Worm (Caenorhabditis elegans) whole organism, L1 larva: ENCODE results near the gene arl-6.

Experiments used
- C04F5.9 ChIP-seq: sonication (generic microtip); optimal IDR thresholded peaks from 2 replicates; lab custom pipeline; 2016; ENCODE audit warnings: missing genetic modification characterization, missing compliant biosample characterization
- C16A3.4 ChIP-seq: fragments of 150-350 bp; optimal IDR thresholded peaks from 2 replicates; lab custom pipeline; 2014; ENCODE audit warnings: missing biosample characterization, missing genetic modification characterization
- Y116A8C.19 ChIP-seq: sonication (generic microtip); optimal IDR thresholded peaks from 2 replicates; lab custom pipeline; 2016; ENCODE audit warnings: missing compliant biosample characterization, missing genetic modification characterization, borderline replicate concordance
- alr-1 ChIP-seq: fragments of 200-800 bp; sonication (Bioruptor generic); optimal IDR thresholded peaks from 2 replicates; lab custom pipeline; 2018; ENCODE audit warnings: borderline replicate concordance, mild to moderate bottlenecking, missing genetic modification characterization, missing compliant biosample characterization
- ceh-82 ChIP-seq, 3 experiments: fragments of 150-350 bp in 1 of 3; sonication (generic microtip) in 2 of 3; optimal IDR thresholded peaks; 2 replicates each; lab custom pipeline; 2014 to 2017; ENCODE audit warnings: missing biosample characterization in 3 of 3, missing genetic modification characterization in 3 of 3
- ceh-88 ChIP-seq: fragments of 200-800 bp; sonication (Bioruptor generic); IDR thresholded peaks from 2 replicates; pipeline ENCODE4 v1.3.6; 2022; ENCODE audit warnings: missing genetic modification characterization, missing compliant biosample characterization
- ces-1 ChIP-seq: fragments of 150-350 bp; optimal IDR thresholded peaks from 2 replicates; lab custom pipeline; 2014; ENCODE audit warnings: missing biosample characterization, missing genetic modification reagents, missing genetic modification characterization
- dpl-1 ChIP-seq, 3 experiments: fragments of 150-350 bp in 2 of 3; sonication (generic microtip) in 1 of 3; optimal IDR thresholded peaks; 2 replicates each; lab custom pipeline; 2014 to 2017; ENCODE audit warnings: missing biosample characterization in 3 of 3, missing genetic modification characterization in 3 of 3, missing genetic modification reagents in 3 of 3
- efl-3 ChIP-seq: fragments of 200-800 bp; sonication (Bioruptor generic); optimal IDR thresholded peaks from 2 replicates; lab custom pipeline; 2018; ENCODE audit warnings: mild to moderate bottlenecking, missing genetic modification characterization, missing compliant biosample characterization
- egl-13 ChIP-seq: sonication (generic microtip); optimal IDR thresholded peaks from 2 replicates; lab custom pipeline; 2016; ENCODE audit warnings: missing genotype, missing genetic modification reagents, missing genetic modification characterization, missing compliant biosample characterization
- egl-27 ChIP-seq, 2 experiments: fragments of 150-350 bp in 1 of 2; sonication (generic microtip); optimal IDR thresholded peaks; 3 replicates each; lab custom pipeline; 2017 to 2018; ENCODE audit warnings: missing biosample characterization in 2 of 2, missing genetic modification characterization in 2 of 2, missing genetic modification reagents in 2 of 2
- elt-3 ChIP-seq, 6 experiments: fragments of 150-350 bp in 1 of 6; sonication (generic microtip); optimal IDR thresholded peaks; 2 replicates each; lab custom pipeline; 2017 to 2018; ENCODE audit warnings: missing biosample characterization in 6 of 6, missing genetic modification characterization in 6 of 6, inconsistent platforms in 1 of 6
- fkh-4 ChIP-seq: sonication (generic microtip); optimal IDR thresholded peaks from 2 replicates; lab custom pipeline; 2016; ENCODE audit warnings: missing compliant biosample characterization, missing genetic modification characterization, borderline replicate concordance
- hlh-17 ChIP-seq: fragments of 200-800 bp; sonication (Bioruptor generic); optimal IDR thresholded peaks from 2 replicates; lab custom pipeline; 2018; ENCODE audit warnings: missing genetic modification characterization, mild to moderate bottlenecking, missing compliant biosample characterization, moderate library complexity, borderline replicate concordance
- irx-1 ChIP-seq: sonication (generic microtip); optimal IDR thresholded peaks from 2 replicates; lab custom pipeline; 2016; ENCODE audit warnings: missing genetic modification characterization, missing compliant biosample characterization
- jun-1 ChIP-seq: fragments of 150-350 bp; optimal IDR thresholded peaks from 2 replicates; lab custom pipeline; 2014; ENCODE audit warnings: missing biosample characterization, missing genetic modification reagents, missing genetic modification characterization
- lin-13 ChIP-seq: fragments of 150-350 bp; optimal IDR thresholded peaks from 2 replicates; lab custom pipeline; 2014; ENCODE audit warnings: missing biosample characterization, missing genetic modification reagents, missing genetic modification characterization
- lin-35 ChIP-seq, 2 experiments: fragments of 150-350 bp; optimal IDR thresholded peaks; 2 replicates each; lab custom pipeline; 2014; ENCODE audit warnings: missing biosample characterization in 2 of 2, missing genetic modification characterization in 2 of 2, missing genetic modification reagents in 2 of 2
- lin-39 ChIP-seq: fragments of 150-350 bp; optimal IDR thresholded peaks from 2 replicates; lab custom pipeline; 2014; ENCODE audit warnings: missing biosample characterization, missing genetic modification reagents, missing genetic modification characterization
- lsy-2 ChIP-seq, 2 experiments: fragments of 150-350 bp; optimal IDR thresholded peaks; 2 replicates each; lab custom pipeline; 2014; ENCODE audit warnings: missing biosample characterization in 2 of 2, missing genetic modification characterization in 2 of 2
- mab-9 ChIP-seq: fragments of 200-800 bp; sonication (Bioruptor generic); IDR thresholded peaks from 2 replicates; pipeline ENCODE4 v1.3.6; 2022; ENCODE audit warnings: missing genetic modification reagents, missing genetic modification characterization, missing compliant biosample characterization
- mdl-1 ChIP-seq, 2 experiments: fragments of 150-350 bp; optimal IDR thresholded peaks; 2 replicates each; lab custom pipeline; 2014 to 2017; ENCODE audit warnings: missing biosample characterization in 2 of 2, missing genetic modification characterization in 2 of 2, inconsistent platforms in 1 of 2
- nhr-12 ChIP-seq: sonication (generic microtip); optimal IDR thresholded peaks from 2 replicates; lab custom pipeline; 2017; ENCODE audit warnings: missing biosample characterization, missing genetic modification characterization
- nhr-19 ChIP-seq: fragments of 200-800 bp; sonication (Bioruptor generic); conservative IDR thresholded peaks from 2 replicates; pipeline ENCODE4 v1.3.6; 2022; ENCODE audit warnings: missing genetic modification characterization, missing compliant biosample characterization
- nhr-237 ChIP-seq: fragments of 150-350 bp; optimal IDR thresholded peaks from 2 replicates; lab custom pipeline; 2014; ENCODE audit warnings: missing biosample characterization, missing genetic modification characterization
- nhr-28 ChIP-seq: fragments of 150-350 bp; optimal IDR thresholded peaks from 2 replicates; lab custom pipeline; 2014; ENCODE audit warnings: missing biosample characterization, missing genetic modification characterization
- nhr-47 ChIP-seq: sonication (generic microtip); optimal IDR thresholded peaks from 2 replicates; lab custom pipeline; 2016; ENCODE audit warnings: mild to moderate bottlenecking, missing genetic modification characterization, moderate library complexity, missing compliant biosample characterization
- nhr-71 ChIP-seq: sonication (generic microtip); optimal IDR thresholded peaks from 2 replicates; lab custom pipeline; 2016; ENCODE audit warnings: mild to moderate bottlenecking, missing genetic modification characterization, moderate library complexity, missing compliant biosample characterization
- nhr-77 ChIP-seq: fragments of 150-350 bp; optimal IDR thresholded peaks from 2 replicates; lab custom pipeline; 2014; ENCODE audit warnings: missing biosample characterization, missing genetic modification characterization
- nhr-90 ChIP-seq: sonication (generic microtip); optimal IDR thresholded peaks from 2 replicates; lab custom pipeline; 2016; ENCODE audit warnings: mild to moderate bottlenecking, missing genetic modification characterization, missing compliant biosample characterization; ENCODE audit not compliant: poor library complexity
- pag-3 ChIP-seq: sonication (generic microtip); optimal IDR thresholded peaks from 2 replicates; lab custom pipeline; 2017; ENCODE audit warnings: missing genetic modification characterization, mild to moderate bottlenecking, missing compliant biosample characterization, antibody characterized with exemption, borderline replicate concordance; ENCODE audit not compliant: insufficient read depth
- pax-3 ChIP-seq: fragments of 200-800 bp; sonication (Bioruptor generic); optimal IDR thresholded peaks from 2 replicates; lab custom pipeline; 2018; ENCODE audit warnings: mild to moderate bottlenecking, missing genetic modification characterization, moderate library complexity, missing compliant biosample characterization
- rnt-1 ChIP-seq: sonication (generic microtip); optimal IDR thresholded peaks from 2 replicates; lab custom pipeline; 2016; ENCODE audit warnings: mild to moderate bottlenecking, missing genetic modification characterization, moderate library complexity, missing compliant biosample characterization
- skn-1 ChIP-seq: fragments of 150-350 bp; optimal IDR thresholded peaks from 2 replicates; lab custom pipeline; 2014; ENCODE audit warnings: missing biosample characterization, missing genetic modification characterization
- snpc-4 ChIP-seq: fragments of 150-350 bp; optimal IDR thresholded peaks from 2 replicates; lab custom pipeline; 2014; ENCODE audit warnings: missing biosample characterization, missing genetic modification characterization
- sptf-1 ChIP-seq: fragments of 150-350 bp; optimal IDR thresholded peaks from 2 replicates; lab custom pipeline; 2014; ENCODE audit warnings: missing biosample characterization, missing genetic modification characterization
- sup-37 ChIP-seq: fragments of 200-800 bp; sonication (Bioruptor generic); optimal IDR thresholded peaks from 2 replicates; lab custom pipeline; 2018; ENCODE audit warnings: mild to moderate bottlenecking, missing genetic modification characterization, missing compliant biosample characterization
- unc-62 ChIP-seq: fragments of 150-350 bp; optimal IDR thresholded peaks from 2 replicates; lab custom pipeline; 2014; ENCODE audit warnings: missing biosample characterization, missing genetic modification reagents, missing genetic modification characterization
- vab-15 ChIP-seq: sonication (generic microtip); optimal IDR thresholded peaks from 2 replicates; lab custom pipeline; 2017; ENCODE audit warnings: missing genotype, mild to moderate bottlenecking, missing genetic modification characterization, missing compliant biosample characterization
- ztf-4 ChIP-seq: fragments of 150-350 bp; optimal IDR thresholded peaks from 2 replicates; lab custom pipeline; 2014; ENCODE audit warnings: missing biosample characterization, missing genetic modification characterization

The arl-6 gene

ce11 chrIII:4849739-4850138 lies 35.1 kb upstream of the arl-6 start, which contains the start of gene nonu-1 (continued):
- TF ChIP-seq ceh-82 (tag; optimal IDR thresholded peaks at IDR 0.05; lab: Kevin White, UChicago) (no peak), nhr-77 (no peak), nhr-47 (no peak)

- TF ChIP-seq nhr-47: no peak
- no peak for TF ChIP-seq egl-27 (tag; optimal IDR thresholded peaks at IDR 0.05; lab: Kevin White, UChicago)
- TF ChIP-seq vab-15 (tag; lab: Kevin White, UChicago): no peak
- no peak for TF ChIP-seq alr-1
- no peak for TF ChIP-seq rnt-1 (tag; lab: Kevin White, UChicago)
- no peak for TF ChIP-seq snpc-4 (tag; lab: Kevin White, UChicago)
- TF ChIP-seq dpl-1 (GFP tag; optimal IDR thresholded peaks at IDR 0.05; lab: Kevin White, UChicago): no peak
- TF ChIP-seq nhr-19 (GFP tag; lab: Robert Waterston, UW): no peak
- TF ChIP-seq nhr-71 (tag; lab: Kevin White, UChicago): no peak
- TF ChIP-seq C04F5.9 (tag; lab: Kevin White, UChicago): no peak
- no peak for TF ChIP-seq nhr-12
- no peak for TF ChIP-seq mab-9
- no peak for TF ChIP-seq skn-1 (tag; lab: Kevin White, UChicago)
- no peak for TF ChIP-seq jun-1 (tag; lab: Kevin White, UChicago)
- TF ChIP-seq nhr-90 (tag; lab: Kevin White, UChicago): no peak
- no peak for TF ChIP-seq nhr-237 (tag; lab: Kevin White, UChicago)
- TF ChIP-seq nhr-28 (tag; lab: Kevin White, UChicago): no peak
- TF ChIP-seq ceh-88 (GFP tag; lab: Robert Waterston, UW): no peak
Observed at ce11 chrIII:4844327-4844726, 29.7 kb upstream of the arl-6 start, which contains the start of the genes clec-157 and fkh-5. clec-157 (minus strand) TSS chrIII:4844427. fkh-5 (plus strand) TSS chrIII:4844662.

- TF ChIP-seq alr-1: no peak
- TF ChIP-seq sptf-1 (tag; lab: Kevin White, UChicago): no peak
- no peak for TF ChIP-seq C16A3.4 (tag; lab: Kevin White, UChicago)
- TF ChIP-seq Y116A8C.19: no peak
- TF ChIP-seq mdl-1 (tag; optimal IDR thresholded peaks at IDR 0.05; lab: Kevin White, UChicago): no peak
- no peak for TF ChIP-seq fkh-4
- no peak for TF ChIP-seq efl-3
- no peak for TF ChIP-seq snpc-4 (tag; lab: Kevin White, UChicago)
- TF ChIP-seq ztf-4 (tag; lab: Kevin White, UChicago): no peak
- no peak for TF ChIP-seq lsy-2 (tag; optimal IDR thresholded peaks at IDR 0.05; lab: Kevin White, UChicago)
- no peak for TF ChIP-seq pag-3 (tag; lab: Kevin White, UChicago)
- no peak for TF ChIP-seq unc-62 (GFP tag; lab: Kevin White, UChicago)
- TF ChIP-seq elt-3 (tag; optimal IDR thresholded peaks at IDR 0.05; lab: Kevin White, UChicago): no peak
- no peak for TF ChIP-seq nhr-12
- no peak for TF ChIP-seq dpl-1 (GFP tag; optimal IDR thresholded peaks at IDR 0.05; lab: Kevin White, UChicago)
- TF ChIP-seq lin-13 (GFP tag; lab: Kevin White, UChicago): no peak
- TF ChIP-seq sup-37 (GFP tag; lab: Kevin White, UChicago): no peak
- TF ChIP-seq pax-3 (tag; lab: Kevin White, UChicago): no peak
Observed at ce11 chrIII:4842173-4842572, 27.5 kb upstream of the arl-6 start, which contains the start of gene clec-156. clec-156 (minus strand) TSS chrIII:4842273.

- TF ChIP-seq egl-13 (tag; lab: Kevin White, UChicago) (no peak), ces-1 (GFP tag; lab: Kevin White, UChicago) (no peak), lin-39 (tag; lab: Kevin White, UChicago) (no peak), sptf-1 (tag; lab: Kevin White, UChicago) (no peak), hlh-17 (GFP tag; lab: Kevin White, UChicago) (no peak), jun-1 (tag; lab: Kevin White, UChicago) (no peak), irx-1 (tag; lab: Kevin White, UChicago) (no peak), lin-13 (GFP tag; lab: Kevin White, UChicago) (no peak), lin-35 (GFP tag; optimal IDR thresholded peaks at IDR 0.05; lab: Kevin White, UChicago) (no peak)
Observed at ce11 chrIII:4837429-4837828, 22.8 kb upstream of the arl-6 start, which contains the start of the genes acbp-7 and F26A1.19. acbp-7 (plus strand) TSS chrIII:4837729. F26A1.19 (plus strand) TSS chrIII:4837731.
